Worm (Caenorhabditis elegans): ENCODE measurements around the gene ZK632.10.

The ZK632.10 gene

DNA sequence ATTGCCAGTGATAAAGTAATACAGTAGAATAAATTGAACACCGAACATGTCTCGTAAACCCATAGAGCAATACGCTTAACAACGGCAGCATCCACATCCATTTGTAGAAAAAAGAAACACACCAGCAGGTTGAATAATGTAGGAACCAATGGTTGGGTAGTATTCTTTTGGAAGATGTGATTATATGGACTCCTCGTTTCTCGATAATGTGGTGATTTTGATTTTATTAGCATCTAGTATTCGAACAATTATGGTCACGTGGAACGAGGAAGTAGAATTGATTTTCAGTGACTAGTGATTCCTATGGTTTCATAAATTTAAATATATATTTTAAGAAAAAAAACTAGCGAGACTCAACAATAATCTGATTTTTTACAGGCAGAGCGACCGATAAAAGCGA, 31.1 kb downstream of the ZK632.10 start, which contains the start of gene srxa-10:
Gene srxa-10 (minus strand): TSS at position 101 of the 400 bp plus-strand sequence.
- TF ChIP-seq lir-3 (tag; optimal IDR thresholded peaks at IDR 0.05; ENCODE audit: poor library complexity), result no peak
- TF ChIP-seq fkh-10 (GFP tag; optimal IDR thresholded peaks at IDR 0.05), result no peak
- no peak for TF ChIP-seq hlh-17 (GFP tag; optimal IDR thresholded peaks at IDR 0.05; ENCODE audit: borderline replicate concordance)
- TF ChIP-seq nhr-11 (tag; optimal IDR thresholded peaks at IDR 0.05), result no peak
- TF ChIP-seq snpc-4 (tag; optimal IDR thresholded peaks at IDR 0.05), result no peak

DNA sequence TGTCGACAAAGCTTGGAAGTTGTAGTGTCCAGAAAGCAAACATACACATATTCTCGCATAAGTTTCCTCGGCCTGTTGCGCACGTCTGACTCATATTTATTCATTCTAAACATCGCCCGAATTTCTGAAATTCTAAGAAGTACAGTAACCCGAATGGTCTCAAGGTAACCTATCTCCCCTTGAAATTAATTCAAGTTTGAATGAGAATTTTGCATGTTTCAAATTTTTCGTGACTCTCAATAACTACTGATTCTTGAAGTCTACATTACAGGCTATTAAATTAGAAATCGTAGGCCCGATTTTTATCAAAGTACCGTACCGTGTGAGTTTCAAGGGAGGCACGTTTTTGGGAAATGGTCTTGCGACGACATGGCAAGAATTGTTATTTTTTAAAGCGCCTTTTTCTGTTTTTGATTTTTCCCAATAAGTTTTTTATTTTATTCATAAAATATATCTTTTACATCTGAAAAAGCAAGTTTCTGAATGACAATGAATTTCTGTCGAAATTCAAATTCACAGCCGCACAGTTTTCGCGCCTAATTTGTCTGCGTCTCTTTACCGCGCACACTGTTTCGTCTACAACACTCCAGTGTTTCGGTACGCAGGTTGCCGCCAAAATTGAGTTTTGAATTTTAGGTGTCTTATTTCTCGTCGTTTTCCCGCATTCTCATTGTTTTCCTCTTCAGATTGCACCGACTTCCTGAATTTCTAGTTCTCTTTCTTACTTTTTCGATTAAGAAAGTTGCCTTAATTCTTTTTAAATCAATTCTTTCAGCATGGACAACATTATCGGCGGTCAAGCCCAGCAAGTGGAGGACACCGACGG, 33.7 kb downstream of the ZK632.10 start, which contains the start of the genes R10E11.9 and mcm-6:
Gene R10E11.9 (minus strand): TSS at position 51 of the 826 bp plus-strand sequence.
Gene mcm-6 (plus strand): TSS at position 776 of the 826 bp plus-strand sequence.
- TF ChIP-seq pqm-1 (tag; optimal IDR thresholded peaks at IDR 0.05) (no peak), ama-1 (optimal IDR thresholded peaks at IDR 0.05) (no peak), dsc-1 (tag; optimal IDR thresholded peaks at IDR 0.05) (no peak), elt-2 (tag; optimal IDR thresholded peaks at IDR 0.05) (no peak), lin-15B (tag; optimal IDR thresholded peaks at IDR 0.05) (no peak), dpl-1 (GFP tag; optimal IDR thresholded peaks at IDR 0.05) (peak; percentile 87 to 89 (median 88)), elt-3 (tag; optimal IDR thresholded peaks at IDR 0.05) (no peak), xbp-1 (tag; optimal IDR thresholded peaks at IDR 0.05) (no peak), nhr-20 (tag; optimal IDR thresholded peaks at IDR 0.05) (peak; percentile 42), irx-1 (tag; optimal IDR thresholded peaks at IDR 0.05) (no peak), nhr-85 (tag) (peak; percentile 52), hlh-4 (tag; optimal IDR thresholded peaks at IDR 0.05) (no peak), C16A3.4 (tag; optimal IDR thresholded peaks at IDR 0.05) (peak; percentile 40), nhr-12 (tag; optimal IDR thresholded peaks at IDR 0.05) (no peak), sptf-1 (tag; optimal IDR thresholded peaks at IDR 0.05) (no peak), skn-1 (tag; optimal IDR thresholded peaks at IDR 0.05) (peak; percentile 58), ceh-8 (GFP tag; optimal IDR thresholded peaks at IDR 0.05) (no peak), mdl-1 (tag; optimal IDR thresholded peaks at IDR 0.05) (peak in 1 of 2 experiments; percentile 3), nhr-90 (tag; optimal IDR thresholded peaks at IDR 0.05; ENCODE audit: poor library complexity) (peak; percentile 22), ztf-4 (tag; optimal IDR thresholded peaks at IDR 0.05) (no peak), lin-13 (GFP tag; optimal IDR thresholded peaks at IDR 0.05) (peak; percentile 26), mep-1 (tag; optimal IDR thresholded peaks at IDR 0.05) (peak; percentile 63), blmp-1 (tag; optimal IDR thresholded peaks at IDR 0.05) (peak; percentile 47), lin-35 (GFP tag; optimal IDR thresholded peaks at IDR 0.05) (peak; percentile 56 to 88), ceh-88 (GFP tag; IDR thresholded peaks at IDR 0.05) (no peak), fos-1 (tag; optimal IDR thresholded peaks at IDR 0.05) (no peak), efl-1 (optimal IDR thresholded peaks at IDR 0.05) (peak; percentile 78 to 83), efl-1 (GFP tag; optimal IDR thresholded peaks at IDR 0.05 in 1 of 2) (peak; percentile 83 to 97), nhr-71 (tag; optimal IDR thresholded peaks at IDR 0.05) (peak; percentile 33), nhr-76 (tag; optimal IDR thresholded peaks at IDR 0.05) (no peak), unc-98 (GFP tag; IDR thresholded peaks at IDR 0.05) (no peak), nhr-77 (tag; optimal IDR thresholded peaks at IDR 0.05) (no peak), ceh-82 (tag; optimal IDR thresholded peaks at IDR 0.05) (no peak), fkh-4 (tag; optimal IDR thresholded peaks at IDR 0.05; ENCODE audit: borderline replicate concordance) (no peak), F16B12.6 (tag; optimal IDR thresholded peaks at IDR 0.05) (peak; percentile 27), lin-39 (tag; optimal IDR thresholded peaks at IDR 0.05) (no peak), lin-14 (GFP tag; optimal IDR thresholded peaks at IDR 0.05) (peak; percentile 47), snu-23 (GFP tag; optimal IDR thresholded peaks at IDR 0.05) (peak; percentile 35), swsn-7 (tag; optimal IDR thresholded peaks at IDR 0.05) (no peak), lsy-2 (tag; optimal IDR thresholded peaks at IDR 0.05) (peak in 1 of 2 experiments; percentile 71)
